Worm (Caenorhabditis elegans) whole organism, early embryonic: ENCODE data around the gene ifb-1.
"Not testable (repeated sequence)": the region's sequence is repeated elsewhere in the genome, so short reads cannot be mapped to it uniquely, and the experiment has no call there.

Experiments used
- F13C5.2 ChIP-seq: sonication (generic microtip); optimal IDR thresholded peaks from 2 replicates; lab custom pipeline; 2017; ENCODE audit warnings: mild to moderate bottlenecking, missing genetic modification characterization, inconsistent platforms, missing compliant biosample characterization
- ama-1 ChIP-seq: fragments of 150-350 bp; optimal IDR thresholded peaks from 2 replicates; lab custom pipeline; 2014
- ceh-13 ChIP-seq: fragments of 200-800 bp; sonication (Bioruptor generic); optimal IDR thresholded peaks from 2 replicates; lab custom pipeline; 2018; ENCODE audit warnings: mild to moderate bottlenecking, missing genetic modification characterization, missing compliant biosample characterization
- hmg-4 ChIP-seq: fragments of 200-800 bp; sonication (Bioruptor generic); optimal IDR thresholded peaks from 2 replicates; lab custom pipeline; 2018; ENCODE audit warnings: mild to moderate bottlenecking, missing genetic modification characterization, missing compliant biosample characterization
- tbx-11 ChIP-seq: fragments of 200-800 bp; sonication (Bioruptor generic); IDR thresholded peaks from 2 replicates; pipeline ENCODE4 v1.3.6; 2022; ENCODE audit warnings: missing genetic modification characterization, missing compliant biosample characterization
- tbx-37 ChIP-seq: fragments of 200-800 bp; sonication (Bioruptor generic); conservative IDR thresholded peaks from 2 replicates; pipeline ENCODE4 v1.3.6; 2022; ENCODE audit warnings: missing genetic modification reagents, missing genetic modification characterization, missing compliant biosample characterization

DNA sequence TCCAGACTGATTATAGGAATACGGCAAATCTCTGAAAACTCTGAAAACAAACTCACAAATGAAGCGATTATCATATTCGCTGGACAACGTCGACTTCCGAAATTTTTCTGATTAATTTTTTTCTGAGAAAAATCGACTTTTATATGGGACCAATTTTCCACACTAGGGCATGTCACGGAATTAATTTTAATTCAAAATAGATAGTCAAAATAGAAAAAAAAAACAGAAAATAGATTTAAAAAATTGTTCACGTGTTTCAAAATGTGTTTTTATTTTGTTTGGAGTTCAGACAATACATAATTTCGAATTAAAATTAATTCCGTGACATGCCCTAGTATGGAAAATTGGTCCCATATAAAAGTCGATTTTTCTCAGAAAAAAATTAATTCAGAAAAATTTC, 7.8 kb upstream of the ifb-1 start, which contains the start of the genes F10C1.3 and F10C1.23:
- not testable (repeated sequence) for TF ChIP-seq F13C5.2 (tag; lab: Kevin White, UChicago); tbx-37 (GFP tag; lab: Robert Waterston, UW); ceh-13; ama-1 (lab: Kevin White, UChicago); tbx-11 (GFP tag; lab: Robert Waterston, UW); hmg-4 (GFP tag; lab: Kevin White, UChicago)
